Worm (Caenorhabditis elegans) whole organism, late embryonic: ENCODE measurements around the gene C30A5.16.

Experiments used
- C38D4.7 ChIP-seq: fragments of 200-800 bp; sonication (Bioruptor generic); optimal IDR thresholded peaks from 2 replicates; lab custom pipeline; 2018; ENCODE audit warnings: mild to moderate bottlenecking, missing genetic modification characterization, moderate library complexity, missing compliant biosample characterization
- F13H6.1 ChIP-seq: sonication (generic microtip); optimal IDR thresholded peaks from 2 replicates; lab custom pipeline; 2016; ENCODE audit warnings: missing genetic modification characterization, missing compliant biosample characterization
- T23F11.4 ChIP-seq: fragments of 200-800 bp; sonication (Bioruptor generic); optimal IDR thresholded peaks from 2 replicates; lab custom pipeline; 2018; ENCODE audit warnings: mild to moderate bottlenecking, missing genetic modification characterization, missing compliant biosample characterization
- ahr-1 ChIP-seq: sonication (generic microtip); optimal IDR thresholded peaks from 2 replicates; lab custom pipeline; 2016; ENCODE audit warnings: missing genetic modification characterization, missing compliant biosample characterization
- ceh-14 ChIP-seq: sonication (generic microtip); optimal IDR thresholded peaks from 2 replicates; lab custom pipeline; 2016; ENCODE audit warnings: missing genotype, missing genetic modification characterization, missing compliant biosample characterization
- ceh-2 ChIP-seq: sonication (generic microtip); optimal IDR thresholded peaks from 2 replicates; lab custom pipeline; 2016; ENCODE audit warnings: missing genotype, missing genetic modification characterization, missing compliant biosample characterization
- ceh-22 ChIP-seq: sonication (generic microtip); optimal IDR thresholded peaks from 2 replicates; lab custom pipeline; 2017; ENCODE audit warnings: missing biosample characterization, missing genetic modification characterization
- ceh-24 ChIP-seq: sonication (generic microtip); optimal IDR thresholded peaks from 2 replicates; lab custom pipeline; 2016; ENCODE audit warnings: mild to moderate bottlenecking, missing genetic modification characterization, missing compliant biosample characterization
- ceh-31 ChIP-seq: sonication (generic microtip); optimal IDR thresholded peaks from 2 replicates; lab custom pipeline; 2016; ENCODE audit warnings: missing genetic modification characterization, missing compliant biosample characterization
- ceh-48 ChIP-seq: sonication (generic microtip); optimal IDR thresholded peaks from 2 replicates; lab custom pipeline; 2016; ENCODE audit warnings: missing genetic modification characterization, inconsistent platforms, missing compliant biosample characterization
- ceh-9 ChIP-seq: sonication (generic microtip); optimal IDR thresholded peaks from 2 replicates; lab custom pipeline; 2016; ENCODE audit warnings: mild to moderate bottlenecking, missing genetic modification characterization, inconsistent platforms, missing compliant biosample characterization
- che-1 ChIP-seq: sonication (generic microtip); optimal IDR thresholded peaks from 2 replicates; lab custom pipeline; 2016; ENCODE audit warnings: mild to moderate bottlenecking, missing genetic modification characterization, missing compliant biosample characterization
- dmd-4 ChIP-seq: sonication (generic microtip); optimal IDR thresholded peaks from 2 replicates; lab custom pipeline; 2016; ENCODE audit warnings: borderline replicate concordance, missing genetic modification characterization, missing compliant biosample characterization
- elt-2 ChIP-seq: sonication (generic microtip); optimal IDR thresholded peaks from 2 replicates; lab custom pipeline; 2016; ENCODE audit warnings: missing genetic modification reagents, missing genetic modification characterization, missing compliant biosample characterization
- elt-4 ChIP-seq: sonication (generic microtip); optimal IDR thresholded peaks from 2 replicates; lab custom pipeline; 2016; ENCODE audit warnings: missing genetic modification characterization, missing compliant biosample characterization
- ets-4 ChIP-seq: sonication (generic microtip); optimal IDR thresholded peaks from 2 replicates; lab custom pipeline; 2016; ENCODE audit warnings: missing genetic modification characterization, missing compliant biosample characterization
- fax-1 ChIP-seq: sonication (generic microtip); optimal IDR thresholded peaks from 2 replicates; lab custom pipeline; 2016; ENCODE audit warnings: missing genotype, missing genetic modification characterization, missing compliant biosample characterization
- fkh-10 ChIP-seq: fragments of 150-350 bp; optimal IDR thresholded peaks from 2 replicates; lab custom pipeline; 2014; ENCODE audit warnings: missing biosample characterization, missing genetic modification reagents, missing genetic modification characterization
- fkh-6 ChIP-seq: sonication (generic microtip); optimal IDR thresholded peaks from 2 replicates; lab custom pipeline; 2016; ENCODE audit warnings: missing genetic modification characterization, missing compliant biosample characterization
- hlh-30 ChIP-seq: sonication (generic microtip); optimal IDR thresholded peaks from 2 replicates; lab custom pipeline; 2017; ENCODE audit warnings: antibody characterized with exemption, missing genetic modification characterization, missing compliant biosample characterization; ENCODE audit not compliant: insufficient read depth
- hlh-6 ChIP-seq: sonication (generic microtip); optimal IDR thresholded peaks from 2 replicates; lab custom pipeline; 2016; ENCODE audit warnings: missing genotype, missing genetic modification characterization, missing compliant biosample characterization
- hlh-8 ChIP-seq: sonication (generic microtip); optimal IDR thresholded peaks from 2 replicates; lab custom pipeline; 2016; ENCODE audit warnings: missing genotype, missing genetic modification characterization, missing compliant biosample characterization
- lim-6 ChIP-seq: sonication (generic microtip); optimal IDR thresholded peaks from 2 replicates; lab custom pipeline; 2016; ENCODE audit warnings: missing genetic modification characterization, missing compliant biosample characterization
- lin-11 ChIP-seq: fragments of 200-800 bp; sonication (Bioruptor generic); optimal IDR thresholded peaks from 2 replicates; lab custom pipeline; 2018; ENCODE audit warnings: mild to moderate bottlenecking, missing genetic modification characterization, missing compliant biosample characterization
- madf-2 ChIP-seq: sonication (generic microtip); optimal IDR thresholded peaks from 2 replicates; lab custom pipeline; 2017; ENCODE audit warnings: missing genetic modification characterization, missing compliant biosample characterization
- nfya-1 ChIP-seq: sonication (generic microtip); optimal IDR thresholded peaks from 2 replicates; lab custom pipeline; 2017; ENCODE audit warnings: missing genetic modification characterization, mild to moderate bottlenecking, missing compliant biosample characterization, antibody characterized with exemption, moderate library complexity
- nhr-232 ChIP-seq: sonication (generic microtip); optimal IDR thresholded peaks from 2 replicates; lab custom pipeline; 2016; ENCODE audit warnings: missing genetic modification characterization, missing compliant biosample characterization
- odd-2 ChIP-seq: sonication (generic microtip); optimal IDR thresholded peaks from 2 replicates; lab custom pipeline; 2017; ENCODE audit warnings: antibody characterized with exemption, mild to moderate bottlenecking, missing genetic modification characterization, missing compliant biosample characterization
- pat-9 ChIP-seq: fragments of 200-800 bp; sonication (Bioruptor generic); optimal IDR thresholded peaks from 2 replicates; lab custom pipeline; 2018; ENCODE audit warnings: mild to moderate bottlenecking, missing genetic modification characterization, moderate library complexity, missing compliant biosample characterization
- pha-2 ChIP-seq: sonication (generic microtip); optimal IDR thresholded peaks from 2 replicates; lab custom pipeline; 2017; ENCODE audit warnings: mild to moderate bottlenecking, missing genetic modification characterization, missing compliant biosample characterization
- pha-4 ChIP-seq: fragments of 150-350 bp; optimal IDR thresholded peaks from 2 replicates; lab custom pipeline; 2018; ENCODE audit warnings: missing biosample characterization, missing genetic modification reagents, missing genetic modification characterization
- ref-2 ChIP-seq: sonication (generic microtip); optimal IDR thresholded peaks from 2 replicates; lab custom pipeline; 2016; ENCODE audit warnings: missing genetic modification characterization, missing compliant biosample characterization
- rnt-1 ChIP-seq: sonication (generic microtip); optimal IDR thresholded peaks from 2 replicates; lab custom pipeline; 2016; ENCODE audit warnings: missing genetic modification characterization, missing compliant biosample characterization
- sdc-2 ChIP-seq: sonication (generic microtip); optimal IDR thresholded peaks from 2 replicates; lab custom pipeline; 2016; ENCODE audit warnings: missing genotype, missing genetic modification characterization, missing compliant biosample characterization
- syd-9 ChIP-seq: sonication (generic microtip); optimal IDR thresholded peaks from 2 replicates; lab custom pipeline; 2016; ENCODE audit warnings: mild to moderate bottlenecking, missing genetic modification characterization, moderate library complexity, missing compliant biosample characterization
- tbx-2 ChIP-seq: sonication (generic microtip); optimal IDR thresholded peaks from 2 replicates; lab custom pipeline; 2016; ENCODE audit warnings: missing genetic modification characterization, missing compliant biosample characterization
- tbx-7 ChIP-seq: sonication (generic microtip); optimal IDR thresholded peaks from 2 replicates; lab custom pipeline; 2016; ENCODE audit warnings: missing genotype, missing genetic modification characterization, missing compliant biosample characterization
- ttx-3 ChIP-seq: sonication (generic microtip); optimal IDR thresholded peaks from 2 replicates; lab custom pipeline; 2016; ENCODE audit warnings: missing genetic modification reagents, missing genetic modification characterization, missing compliant biosample characterization
- unc-55 ChIP-seq: sonication (generic microtip); optimal IDR thresholded peaks from 2 replicates; lab custom pipeline; 2017; ENCODE audit warnings: missing biosample characterization, missing genetic modification reagents, missing genetic modification characterization
- unc-86 ChIP-seq: sonication (generic microtip); optimal IDR thresholded peaks from 2 replicates; lab custom pipeline; 2016; ENCODE audit warnings: missing genetic modification characterization, missing compliant biosample characterization
- zip-5 ChIP-seq: sonication (generic microtip); optimal IDR thresholded peaks from 2 replicates; lab custom pipeline; 2016; ENCODE audit warnings: missing genetic modification characterization, missing compliant biosample characterization

C30A5.16 gene

DNA sequence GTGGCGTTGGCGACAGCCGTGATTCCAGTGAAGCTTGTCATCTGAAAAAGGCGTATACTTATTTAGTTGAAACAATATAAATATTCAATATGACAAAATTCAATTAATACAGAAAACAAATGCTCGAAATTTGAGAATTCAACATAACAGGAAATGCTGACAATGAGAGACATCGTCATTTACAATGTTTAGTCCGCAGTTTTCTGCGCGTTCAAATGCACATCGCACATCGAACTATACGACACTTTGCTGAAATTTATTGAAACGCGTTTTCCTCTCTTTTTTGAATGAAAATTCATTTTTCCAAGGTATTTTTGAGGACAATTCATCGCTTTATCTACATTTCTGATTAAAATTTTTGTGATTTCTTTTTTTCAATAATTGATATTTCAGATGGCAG is 26.0 kb downstream of the C30A5.16 start, which contains the start of the genes pbs-6 and cids-1:
pbs-6 (minus strand) TSS at position 41 of the 400 bp plus-strand sequence.
cids-1 (plus strand) TSS at position 394 of the 400 bp plus-strand sequence.
- TF ChIP-seq dmd-4 (tag; lab: Kevin White, UChicago) (no peak), fax-1 (tag; lab: Kevin White, UChicago) (no peak), lin-11 (tag; lab: Kevin White, UChicago) (no peak), hlh-6 (tag; lab: Kevin White, UChicago) (no peak), sdc-2 (no peak), syd-9 (tag; lab: Kevin White, UChicago) (no peak), ceh-9 (no peak), pat-9 (tag; lab: Kevin White, UChicago) (no peak), ref-2 (tag; lab: Kevin White, UChicago) (no peak), ceh-31 (tag; lab: Kevin White, UChicago) (no peak), ceh-14 (tag; lab: Kevin White, UChicago) (no peak), unc-86 (tag; lab: Kevin White, UChicago) (no peak)

DNA sequence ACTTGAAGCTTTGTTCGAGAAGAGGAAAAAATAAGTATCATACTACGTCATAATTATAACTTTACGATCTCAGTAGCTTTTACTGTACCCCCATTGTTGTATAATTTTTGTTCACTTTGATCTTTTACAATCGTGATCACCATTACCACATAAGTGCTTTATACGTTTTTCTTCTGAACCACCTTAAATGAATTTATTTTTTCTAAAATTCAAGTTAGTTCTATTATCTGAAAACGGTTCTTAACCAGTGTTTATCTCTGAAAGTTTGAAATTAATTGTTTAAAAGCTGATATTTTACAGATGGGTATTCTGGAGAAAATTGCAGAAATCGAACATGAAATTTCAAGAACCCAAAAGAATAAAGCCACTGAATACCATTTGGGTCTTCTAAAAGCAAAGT is 27.6 kb downstream of the C30A5.16 start, which contains the start of gene C02F5.3:
C02F5.3 (plus strand) TSS at position 301 of the 400 bp plus-strand sequence.
- no peak for TF ChIP-seq zip-5 (tag; lab: Kevin White, UChicago)
- TF ChIP-seq lin-11 (tag; lab: Kevin White, UChicago): no peak
- no peak for TF ChIP-seq odd-2 (tag; lab: Kevin White, UChicago)
- no peak for TF ChIP-seq ceh-22 (tag; lab: Kevin White, UChicago)
- TF ChIP-seq ceh-48: no peak
- no peak for TF ChIP-seq T23F11.4 (GFP tag; lab: Kevin White, UChicago)
- TF ChIP-seq unc-55: no peak
- no peak for TF ChIP-seq ceh-14 (tag; lab: Kevin White, UChicago)
- no peak for TF ChIP-seq hlh-6 (tag; lab: Kevin White, UChicago)
- no peak for TF ChIP-seq hlh-30
- TF ChIP-seq hlh-8: no peak

DNA sequence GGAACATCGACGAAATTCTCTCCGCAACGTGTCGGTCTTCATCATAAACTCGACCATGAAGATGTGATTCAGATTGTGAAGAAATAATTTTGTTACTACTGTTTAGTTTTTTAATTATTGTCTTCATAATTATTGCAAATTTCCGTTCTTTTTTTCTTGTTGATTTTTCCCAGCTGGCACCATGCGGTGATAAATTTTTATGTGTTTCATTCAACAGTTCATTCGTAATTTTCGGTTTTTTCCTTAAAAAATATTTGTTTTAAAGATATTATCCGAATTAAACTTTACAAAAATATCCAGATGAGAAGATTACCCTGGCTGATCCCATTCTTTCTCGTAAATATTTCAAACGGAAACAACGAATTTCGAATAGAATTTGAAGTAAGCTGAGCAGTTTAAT is 29.0 kb downstream of the C30A5.16 start, which contains the start of gene C02F5.13:
C02F5.13 (plus strand) TSS at position 301 of the 400 bp plus-strand sequence.
- no peak for TF ChIP-seq hlh-8
- TF ChIP-seq nfya-1 (tag; lab: Kevin White, UChicago): no peak
- TF ChIP-seq pha-4 (tag; lab: Kevin White, UChicago): no peak
- no peak for TF ChIP-seq fkh-6 (tag; lab: Kevin White, UChicago)
- no peak for TF ChIP-seq tbx-2 (tag; lab: Kevin White, UChicago)
- no peak for TF ChIP-seq ttx-3 (tag; lab: Kevin White, UChicago)
- TF ChIP-seq C38D4.7: no peak
- no peak for TF ChIP-seq ceh-24
- no peak for TF ChIP-seq lin-11 (tag; lab: Kevin White, UChicago)
- no peak for TF ChIP-seq pha-2 (tag; lab: Kevin White, UChicago)

DNA sequence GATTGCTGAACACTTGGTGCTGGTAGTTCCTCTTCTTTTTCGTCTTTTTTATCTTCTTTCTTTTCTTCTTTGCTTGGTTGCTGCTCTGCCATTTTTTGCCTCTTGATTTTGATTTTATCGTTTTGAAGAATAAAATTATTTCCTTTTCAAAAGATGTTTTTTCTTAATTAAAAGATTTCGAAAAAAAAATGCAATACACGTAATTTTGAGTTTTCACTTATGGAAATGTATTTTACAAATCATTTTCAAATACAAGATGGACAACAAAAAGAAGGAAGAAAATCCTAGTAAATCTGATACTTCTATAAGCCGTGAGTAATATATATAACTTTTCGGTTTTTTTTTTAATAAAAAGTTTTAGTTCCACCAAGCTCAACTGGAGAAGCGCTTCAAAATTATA is 31.4 kb downstream of the C30A5.16 start, which contains the start of the genes C02F5.10 and C02F5.2:
C02F5.10 (minus strand) TSS at position 101 of the 400 bp plus-strand sequence.
C02F5.2 (plus strand) TSS at position 239 of the 400 bp plus-strand sequence.
- TF ChIP-seq fkh-10 (GFP tag; lab: Kevin White, UChicago) (no peak), ttx-3 (tag; lab: Kevin White, UChicago) (no peak)

DNA sequence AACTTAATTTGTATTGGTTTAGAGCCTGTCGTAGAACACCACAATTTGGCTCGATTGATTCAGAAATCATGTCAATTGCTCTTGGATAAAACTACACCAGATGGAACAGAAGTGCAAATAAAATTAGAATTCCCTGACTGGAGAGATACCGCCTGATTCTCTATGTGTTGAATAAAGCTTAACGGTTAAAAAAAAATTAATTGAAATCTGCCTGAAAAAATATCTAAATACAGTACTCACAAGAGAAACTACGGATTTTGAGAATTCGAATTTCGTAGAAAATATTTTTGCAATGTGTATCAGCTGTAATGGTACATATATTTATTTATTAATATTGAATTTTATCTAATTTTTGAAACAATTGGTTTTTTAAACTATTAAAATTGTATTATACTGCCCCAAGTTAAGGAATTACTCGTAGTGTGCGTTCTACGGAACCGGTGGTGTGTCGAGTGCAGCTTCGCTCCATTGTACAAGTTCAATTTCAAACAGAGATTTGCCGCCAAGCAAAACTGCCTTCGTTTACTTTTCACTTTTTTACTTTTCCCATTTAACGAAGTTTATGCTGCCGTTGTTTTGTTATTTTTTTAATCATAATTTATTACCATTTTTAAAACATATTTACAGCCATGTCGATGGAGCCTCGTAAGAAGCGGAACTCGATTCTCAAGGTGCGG is 32.1 kb downstream of the C30A5.16 start, which contains the start of gene knl-1:
knl-1 (plus strand) TSS at position 626 of the 677 bp plus-strand sequence.
- TF ChIP-seq tbx-2 (tag; lab: Kevin White, UChicago) (peak; percentile 82), F13H6.1 (tag; lab: Kevin White, UChicago) (peak; percentile 2), fax-1 (tag; lab: Kevin White, UChicago) (peak; percentile 69), madf-2 (peak; percentile 20), nfya-1 (tag; lab: Kevin White, UChicago) (peak; percentile 33), pha-2 (tag; lab: Kevin White, UChicago) (peak; percentile 40), ahr-1 (peak; percentile 50), elt-2 (tag; lab: Kevin White, UChicago) (peak; percentile 79), tbx-7 (peak; percentile 25), hlh-8 (peak; percentile 65), lim-6 (tag; lab: Kevin White, UChicago) (peak; percentile 1), nhr-232 (no peak), ceh-2 (tag; lab: Kevin White, UChicago) (peak; percentile 68), elt-4 (tag; lab: Kevin White, UChicago) (no peak), rnt-1 (peak; percentile 10), C38D4.7 (peak; percentile 7), ets-4 (peak; percentile 65), zip-5 (tag; lab: Kevin White, UChicago) (peak; percentile 87), sdc-2 (no peak), lin-11 (tag; lab: Kevin White, UChicago) (no peak), che-1 (tag; lab: Kevin White, UChicago) (no peak), ceh-14 (tag; lab: Kevin White, UChicago) (peak; percentile 69)
